Fruit fly (Drosophila melanogaster): ENCODE data around the gene GILT1.

DNA sequence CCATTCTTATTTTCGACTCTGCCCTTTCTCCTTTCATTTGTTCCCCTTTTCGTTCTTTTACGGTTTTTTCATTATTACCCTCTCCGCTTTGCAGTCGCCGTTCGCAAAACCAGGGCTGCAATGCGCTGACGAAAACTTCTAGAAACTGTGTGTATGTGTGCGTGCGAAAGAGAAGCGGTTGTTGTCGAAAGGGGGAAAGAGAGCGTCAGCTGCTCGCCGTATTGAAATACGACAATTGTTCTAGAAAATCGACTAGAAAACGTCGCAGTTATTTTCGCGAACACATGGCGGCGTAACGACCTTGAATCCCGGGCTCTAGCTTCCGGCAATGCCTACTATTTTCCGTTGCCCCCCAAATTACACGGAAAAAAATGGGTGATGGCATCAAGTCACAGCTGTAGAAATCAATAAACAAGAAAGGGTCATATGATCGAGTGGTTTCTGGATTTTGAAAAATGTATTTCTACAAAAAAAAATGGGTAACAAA, 19.0 kb downstream of the GILT1 start:
- TF ChIP-seq CG3065 (GFP tag; optimal IDR thresholded peaks at IDR 0.05) (no peak), dmrt11E (tag; optimal IDR thresholded peaks at IDR 0.05) (no peak), CG14710 (tag; optimal IDR thresholded peaks at IDR 0.05) (no peak), psq (GFP tag; optimal IDR thresholded peaks at IDR 0.05) (peak; percentile 98), CG5245 (GFP tag; optimal IDR thresholded peaks at IDR 0.05) (no peak), maf-S (GFP tag; optimal IDR thresholded peaks at IDR 0.05) (no peak), CG7786 (GFP tag; optimal IDR thresholded peaks at IDR 0.05) (peak; percentile 7), CG2199 (GFP tag; IDR thresholded peaks at IDR 0.05) (no peak), Sin3A (optimal IDR thresholded peaks at IDR 0.05) (no peak), dm (GFP tag; optimal IDR thresholded peaks at IDR 0.05) (no peak), Atf3 (GFP tag; optimal IDR thresholded peaks at IDR 0.05) (no peak)
